Fruit fly (Drosophila melanogaster) whole organism, embryonic: Measurements from ENCODE around the gene trbl.
A peak's percentile ranks its signal among the peaks of the same experiment; 100 is the strongest.

Experiments
- Atf6 ChIP-seq: fragments of 200-800 bp; sonication (Bioruptor generic); IDR thresholded peaks from 2 replicates; pipeline ENCODE4 v1.3.6; 2022; ENCODE audit warnings: missing biosample characterization, missing genetic modification characterization
- BtbVII ChIP-seq: fragments of 200-800 bp; sonication (Bioruptor generic); optimal IDR thresholded peaks from 3 replicates; lab custom pipeline; 2017; ENCODE audit warnings: missing biosample characterization, mild to moderate bottlenecking, missing genetic modification characterization
- CG10267 ChIP-seq: fragments of 200-800 bp; sonication (Bioruptor generic); optimal IDR thresholded peaks from 2 replicates; lab custom pipeline; 2018; ENCODE audit warnings: missing biosample characterization, mild to moderate bottlenecking, missing genetic modification characterization, moderate library complexity
- CG10654 ChIP-seq: fragments of 200-800 bp; sonication (Bioruptor generic); optimal IDR thresholded peaks from 2 replicates; lab custom pipeline; 2016; ENCODE audit warnings: missing biosample characterization, missing genetic modification characterization
- CG11247 ChIP-seq: fragments of 200-800 bp; sonication (Bioruptor generic); IDR thresholded peaks from 2 replicates; pipeline ENCODE4 v1.3.6; 2022; ENCODE audit warnings: missing biosample characterization, missing genetic modification characterization
- CG13624 ChIP-seq: fragments of 200-800 bp; sonication (Bioruptor generic); optimal IDR thresholded peaks from 2 replicates; lab custom pipeline; 2016; ENCODE audit warnings: missing biosample characterization, missing genetic modification characterization
- CG1529 ChIP-seq: fragments of 200-800 bp; sonication (Bioruptor generic); optimal IDR thresholded peaks from 3 replicates; lab custom pipeline; 2018; ENCODE audit warnings: missing biosample characterization, missing genetic modification characterization
- CG1647 ChIP-seq: fragments of 200-800 bp; sonication (Bioruptor generic); optimal IDR thresholded peaks from 3 replicates; lab custom pipeline; 2016; ENCODE audit warnings: missing biosample characterization, missing genetic modification characterization
- CG17568 ChIP-seq: fragments of 200-800 bp; sonication (Bioruptor generic); optimal IDR thresholded peaks from 2 replicates; lab custom pipeline; 2018; ENCODE audit warnings: missing biosample characterization, mild to moderate bottlenecking, missing genetic modification characterization, moderate library complexity
- CG18599 ChIP-seq: fragments of 200-800 bp; sonication (Bioruptor generic); optimal IDR thresholded peaks from 3 replicates; lab custom pipeline; 2017; ENCODE audit warnings: missing biosample characterization, missing genetic modification characterization, mild to moderate bottlenecking, moderate library complexity, missing genetic modification reagents
- CG2712 ChIP-seq: fragments of 200-800 bp; optimal IDR thresholded peaks from 3 replicates; lab custom pipeline; 2019; ENCODE audit warnings: missing biosample characterization, mild to moderate bottlenecking, missing genetic modification characterization, moderate library complexity
- CG3163 ChIP-seq: fragments of 200-800 bp; sonication (Bioruptor generic); optimal IDR thresholded peaks from 3 replicates; lab custom pipeline; 2016; ENCODE audit warnings: missing biosample characterization, missing genetic modification characterization
- CG4328 ChIP-seq: fragments of 200-800 bp; sonication (Bioruptor generic); optimal IDR thresholded peaks from 3 replicates; lab custom pipeline; 2017; ENCODE audit warnings: missing biosample characterization, missing genetic modification reagents, missing genetic modification characterization
- CG6765 ChIP-seq: fragments of 200-800 bp; sonication (Bioruptor generic); optimal IDR thresholded peaks from 3 replicates; lab custom pipeline; 2017; ENCODE audit warnings: missing biosample characterization, mild to moderate bottlenecking, missing genetic modification characterization
- CG6813 ChIP-seq: fragments of 200-800 bp; sonication (Bioruptor generic); optimal IDR thresholded peaks from 2 replicates; lab custom pipeline; 2017; ENCODE audit warnings: missing biosample characterization, missing genetic modification characterization, mild to moderate bottlenecking, moderate library complexity, missing genetic modification reagents
- Chrac-16 ChIP-seq: fragments of 200-800 bp; sonication (Bioruptor generic); optimal IDR thresholded peaks from 3 replicates; lab custom pipeline; 2016; ENCODE audit warnings: missing biosample characterization, missing genetic modification characterization
- Doc3 ChIP-seq: fragments of 200-800 bp; sonication (Bioruptor generic); IDR thresholded peaks from 3 replicates; pipeline ENCODE4 v1.3.6; 2022; ENCODE audit warnings: missing biosample characterization, missing genetic modification characterization; ENCODE audit not compliant: partially characterized antibody
- ERR ChIP-seq: fragments of 200-800 bp; sonication (Bioruptor generic); optimal IDR thresholded peaks from 2 replicates; lab custom pipeline; 2016; ENCODE audit warnings: missing biosample characterization, missing genetic modification characterization
- Fer2 ChIP-seq: fragments of 200-800 bp; sonication (Bioruptor generic); optimal IDR thresholded peaks from 2 replicates; lab custom pipeline; 2018; ENCODE audit warnings: missing biosample characterization, mild to moderate bottlenecking, missing genetic modification characterization, moderate library complexity
- Fer3 ChIP-seq: fragments of 200-800 bp; sonication (Bioruptor generic); optimal IDR thresholded peaks from 2 replicates; lab custom pipeline; 2018; ENCODE audit warnings: missing biosample characterization, mild to moderate bottlenecking, missing genetic modification characterization, moderate library complexity
- GATAe ChIP-seq: fragments of 200-800 bp; sonication (Bioruptor generic); conservative IDR thresholded peaks from 2 replicates; pipeline ENCODE4 v1.3.6; 2022; ENCODE audit warnings: missing biosample characterization, missing genetic modification characterization
- Gug ChIP-seq: fragments of 200-800 bp; sonication (Bioruptor generic); IDR thresholded peaks from 4 replicates; pipeline ENCODE4 v1.3.6; 2022; ENCODE audit warnings: missing biosample characterization, missing genetic modification characterization
- Hr78 ChIP-seq, 2 experiments: fragments of 200-800 bp in 1 of 2; fragments of >200 bp in 1 of 2; sonication (Bioruptor generic) in 1 of 2; optimal IDR thresholded peaks; 2 replicates each; lab custom pipeline; 2017 to 2019; ENCODE audit warnings: missing biosample characterization in 2 of 2, missing genetic modification characterization in 2 of 2, mild to moderate bottlenecking in 1 of 2, moderate library complexity in 1 of 2
- Max ChIP-seq: fragments of 200-800 bp; sonication (Bioruptor generic); optimal IDR thresholded peaks from 2 replicates; lab custom pipeline; 2016; ENCODE audit warnings: missing biosample characterization, mild to moderate bottlenecking, missing genetic modification characterization
- Med ChIP-seq: fragments of 200-800 bp; sonication (Bioruptor generic); peaks from one replicate; lab custom pipeline; 2016; ENCODE audit warnings: missing biosample characterization, missing genetic modification characterization, mild to moderate bottlenecking, inconsistent platforms, moderate library complexity
- NfI ChIP-seq: fragments of 200-800 bp; sonication (Bioruptor generic); optimal IDR thresholded peaks from 3 replicates; lab custom pipeline; 2018; ENCODE audit warnings: missing biosample characterization, mild to moderate bottlenecking, missing genetic modification characterization, moderate library complexity
- Ravus ChIP-seq: fragments of 200-800 bp; sonication (Bioruptor generic); IDR thresholded peaks from 2 replicates; pipeline ENCODE4 v1.3.6; 2022; ENCODE audit warnings: missing biosample characterization, missing genetic modification characterization
- Sox100B ChIP-seq: fragments of 200-800 bp; sonication (Bioruptor generic); optimal IDR thresholded peaks from 3 replicates; lab custom pipeline; 2018; ENCODE audit warnings: missing biosample characterization, mild to moderate bottlenecking, missing genetic modification characterization
- Sry-β ChIP-seq: fragments of 200-800 bp; sonication (Bioruptor generic); optimal IDR thresholded peaks from 2 replicates; lab custom pipeline; 2018; ENCODE audit warnings: missing biosample characterization, mild to moderate bottlenecking, missing genetic modification characterization, moderate library complexity
- Xrp1 ChIP-seq: fragments of 200-800 bp; sonication (Bioruptor generic); IDR thresholded peaks from 2 replicates; pipeline ENCODE4 v1.3.6; 2022; ENCODE audit warnings: missing biosample characterization, missing genetic modification characterization
- cad ChIP-seq: fragments of >200 bp; optimal IDR thresholded peaks from 2 replicates; lab custom pipeline; 2017; ENCODE audit warnings: missing biosample characterization, missing genetic modification characterization
- caup ChIP-seq: fragments of 200-800 bp; sonication (Bioruptor generic); optimal IDR thresholded peaks from 3 replicates; lab custom pipeline; 2017; ENCODE audit warnings: missing biosample characterization, mild to moderate bottlenecking, missing genetic modification characterization, moderate library complexity; ENCODE audit not compliant: severe bottlenecking
- corto ChIP-seq: fragments of 200-800 bp; sonication (Bioruptor generic); optimal IDR thresholded peaks from 2 replicates; lab custom pipeline; 2016; ENCODE audit warnings: missing biosample characterization, mild to moderate bottlenecking, missing genetic modification characterization, moderate library complexity
- cwo ChIP-seq: fragments of 200-800 bp; sonication (Bioruptor generic); optimal IDR thresholded peaks from 3 replicates; lab custom pipeline; 2017; ENCODE audit warnings: missing biosample characterization, missing genetic modification characterization, mild to moderate bottlenecking, moderate library complexity, missing genetic modification reagents
- dm ChIP-seq: fragments of 200-800 bp; sonication (Bioruptor generic); optimal IDR thresholded peaks from 3 replicates; lab custom pipeline; 2016; ENCODE audit warnings: missing biosample characterization, missing genetic modification characterization
- gsb-n ChIP-seq: fragments of 200-800 bp; sonication (Bioruptor generic); optimal IDR thresholded peaks from 3 replicates; lab custom pipeline; 2018; ENCODE audit warnings: missing biosample characterization, mild to moderate bottlenecking, missing genetic modification characterization
- hb ChIP-seq: fragments of 200-800 bp; sonication (Bioruptor generic); IDR thresholded peaks from 3 replicates; pipeline ENCODE4 v1.3.6; 2022; ENCODE audit warnings: missing biosample characterization, missing genetic modification characterization; ENCODE audit not compliant: partially characterized antibody
- hth ChIP-seq: fragments of >200 bp; optimal IDR thresholded peaks from 2 replicates; lab custom pipeline; 2017; ENCODE audit warnings: inconsistent platforms
- ind ChIP-seq: fragments of 200-800 bp; sonication (Bioruptor generic); optimal IDR thresholded peaks from 3 replicates; lab custom pipeline; 2016; ENCODE audit warnings: missing biosample characterization, missing genetic modification characterization
- jigr1 ChIP-seq: fragments of 200-800 bp; sonication (Bioruptor generic); IDR thresholded peaks from 3 replicates; pipeline ENCODE4 v1.3.6; 2022; ENCODE audit warnings: missing biosample characterization, missing genetic modification characterization
- nerfin-2 ChIP-seq: fragments of 200-800 bp; sonication (Bioruptor generic); IDR thresholded peaks from 2 replicates; pipeline ENCODE4 v1.3.6; 2022; ENCODE audit warnings: missing biosample characterization, missing genetic modification characterization; ENCODE audit not compliant: partially characterized antibody
- otp ChIP-seq: fragments of 200-800 bp; sonication (Bioruptor generic); IDR thresholded peaks from 3 replicates; pipeline ENCODE4, ENCODE4 v1.3.6; 2022; ENCODE audit warnings: missing biosample characterization, missing genetic modification characterization
- pho ChIP-seq: fragments of 200-800 bp; sonication (Bioruptor generic); optimal IDR thresholded peaks from 2 replicates; lab custom pipeline; 2016; ENCODE audit warnings: missing biosample characterization, missing genetic modification characterization
- slou ChIP-seq: fragments of 200-800 bp; sonication (Bioruptor generic); optimal IDR thresholded peaks from 3 replicates; lab custom pipeline; 2016; ENCODE audit warnings: missing biosample characterization, missing genetic modification characterization
- sna ChIP-seq: fragments of 200-800 bp; sonication (Bioruptor generic); IDR thresholded peaks from 2 replicates; pipeline ENCODE4 v1.3.6; 2022; ENCODE audit warnings: missing biosample characterization, missing genetic modification characterization; ENCODE audit not compliant: partially characterized antibody
- tll ChIP-seq, 2 experiments: fragments of 200-800 bp in 1 of 2; fragments of >200 bp in 1 of 2; sonication (Bioruptor generic) in 1 of 2; optimal IDR thresholded peaks; 2 replicates each; lab custom pipeline; 2017 to 2019; ENCODE audit warnings: missing biosample characterization in 2 of 2, missing genetic modification characterization in 2 of 2, mild to moderate bottlenecking in 1 of 2, moderate library complexity in 1 of 2
- trem ChIP-seq: fragments of 200-800 bp; optimal IDR thresholded peaks from 3 replicates; lab custom pipeline; 2019; ENCODE audit warnings: missing biosample characterization, mild to moderate bottlenecking, missing genetic modification characterization, moderate library complexity
- trh ChIP-seq: fragments of 200-800 bp; sonication (Bioruptor generic); optimal IDR thresholded peaks from 2 replicates; lab custom pipeline; 2016; ENCODE audit warnings: missing biosample characterization, missing genetic modification characterization
- unpg ChIP-seq: fragments of 200-800 bp; sonication (Bioruptor generic); optimal IDR thresholded peaks from 3 replicates; lab custom pipeline; 2018; ENCODE audit warnings: missing biosample characterization, mild to moderate bottlenecking, missing genetic modification characterization, moderate library complexity
- zen2 ChIP-seq: fragments of 200-800 bp; sonication (Bioruptor generic); IDR thresholded peaks from 3 replicates; pipeline ENCODE4 v1.3.6; 2022; ENCODE audit warnings: missing biosample characterization, missing genetic modification characterization; ENCODE audit not compliant: partially characterized antibody

Gene trbl

dm6 chr3L:20447957-20448356 is 46.5 kb upstream of the trbl start (continued):
- peak; percentile 28 for TF ChIP-seq Fer2 (tag; lab: Kevin White, UChicago)
- TF ChIP-seq cad (GFP tag; lab: Kevin White, UChicago): no peak
- TF ChIP-seq zen2 (GFP tag; lab: Robert Waterston, UW): no peak
- TF ChIP-seq gsb-n (tag; lab: Kevin White, UChicago): no peak
- no peak for TF ChIP-seq CG13624 (GFP tag; lab: Kevin White, UChicago)
- TF ChIP-seq cwo (GFP tag; lab: Kevin White, UChicago): no peak
- TF ChIP-seq CG3163: no peak
- no peak for TF ChIP-seq CG1529
- TF ChIP-seq CG6813 (GFP tag; lab: Kevin White, UChicago): peak; percentile 83
- no peak for TF ChIP-seq jigr1 (GFP tag; lab: Robert Waterston, UW)
- no peak for TF ChIP-seq Max (GFP tag; lab: Kevin White, UChicago)
- TF ChIP-seq Sry-β: peak; percentile 15
- no peak for TF ChIP-seq Gug (GFP tag; lab: Robert Waterston, UW)
- TF ChIP-seq BtbVII (GFP tag; lab: Kevin White, UChicago): peak; percentile 82
- peak; percentile 45 for TF ChIP-seq NfI
- TF ChIP-seq Xrp1: peak; percentile 20; the same call in 1 of the 2 replicates
- TF ChIP-seq Chrac-16: no peak
- TF ChIP-seq Fer3 (tag; lab: Kevin White, UChicago): peak; percentile 61
- peak; percentile 71 for TF ChIP-seq caup (GFP tag; lab: Kevin White, UChicago)
- TF ChIP-seq CG2712 (tag; lab: Kevin White, UChicago): peak; percentile 6
- TF ChIP-seq tll (GFP tag; optimal IDR thresholded peaks at IDR 0.05; lab: Kevin White, UChicago): no peak
- no peak for TF ChIP-seq trem
- peak; percentile 52 for TF ChIP-seq CG18599
- no peak for TF ChIP-seq corto (GFP tag; lab: Kevin White, UChicago)
- no peak for TF ChIP-seq Atf6 (GFP tag; lab: Robert Waterston, UW)
- no peak for TF ChIP-seq sna
- no peak for TF ChIP-seq GATAe (GFP tag; lab: Robert Waterston, UW)
- peak; percentile 68 for TF ChIP-seq CG17568 (GFP tag; lab: Kevin White, UChicago)
- TF ChIP-seq ind (GFP tag; lab: Kevin White, UChicago): no peak
- peak; percentile 69 for TF ChIP-seq CG6765 (GFP tag; lab: Kevin White, UChicago)
- TF ChIP-seq Sox100B (GFP tag; lab: Kevin White, UChicago): peak; percentile 54
- no peak for TF ChIP-seq slou (GFP tag; lab: Kevin White, UChicago)
- TF ChIP-seq Ravus (GFP tag; lab: Robert Waterston, UW): no peak
- no peak for TF ChIP-seq ERR
- TF ChIP-seq CG4328: peak; percentile 6
- 0 out of 3 replicates have a peak, but pooled peaks have one; percentile 8 for TF ChIP-seq otp (GFP tag; lab: Robert Waterston, UW)
- no peak for TF ChIP-seq trh (GFP tag; lab: Kevin White, UChicago)
- no peak for TF ChIP-seq dm (GFP tag; lab: Kevin White, UChicago)
- no peak for TF ChIP-seq hb (GFP tag; lab: Robert Waterston, UW)
- no peak for TF ChIP-seq nerfin-2 (GFP tag; lab: Robert Waterston, UW)
- peak; percentile 54 for TF ChIP-seq unpg
- no peak for TF ChIP-seq Hr78 (GFP tag; optimal IDR thresholded peaks at IDR 0.05; lab: Kevin White, UChicago)
- no peak for TF ChIP-seq Doc3
- no peak for TF ChIP-seq pho (GFP tag; lab: Kevin White, UChicago)
- no peak for TF ChIP-seq CG11247 (GFP tag; lab: Robert Waterston, UW)
- TF ChIP-seq Med (GFP tag; lab: Kevin White, UChicago): peak; percentile 77
- TF ChIP-seq CG1647 (GFP tag; lab: Kevin White, UChicago): no peak
- TF ChIP-seq hth (lab: Kevin White, UChicago): no peak
- no peak for TF ChIP-seq CG10654 (GFP tag; lab: Kevin White, UChicago)
- no peak for TF ChIP-seq CG10267 (tag; lab: Kevin White, UChicago)
